Fruit fly (Drosophila melanogaster): ENCODE data around the gene Kcmf1.

- TF ChIP-seq CG8478 (optimal IDR thresholded peaks at IDR 0.05) (no peak), CTCF (optimal IDR thresholded peaks at IDR 0.05) (no peak)
Observed at dm6 chr3R:8978768-8979167, 35.9 kb downstream of the Kcmf1 start.

All from S2 (cell line).